Fruit fly (Drosophila melanogaster) whole organism, embryonic: ENCODE results near the gene Roc1b.

ENCODE experiments used
- Adf1 ChIP-seq: fragments of 200-800 bp; sonication (Bioruptor generic); IDR thresholded peaks from 2 replicates; pipeline ENCODE4 v1.3.6; 2022; ENCODE audit warnings: missing biosample characterization, missing genetic modification characterization
- CG10147 ChIP-seq: fragments of 200-800 bp; sonication (Bioruptor generic); optimal IDR thresholded peaks from 2 replicates; lab custom pipeline; 2019; ENCODE audit warnings: missing biosample characterization, mild to moderate bottlenecking, missing genetic modification characterization, moderate library complexity
- CG10565 ChIP-seq: fragments of 200-800 bp; sonication (Bioruptor generic); optimal IDR thresholded peaks from 3 replicates; lab custom pipeline; 2016; ENCODE audit warnings: missing biosample characterization, mild to moderate bottlenecking, missing genetic modification characterization
- CG11695 ChIP-seq: fragments of 200-800 bp; sonication (Bioruptor generic); IDR thresholded peaks from 3 replicates; pipeline ENCODE4 v1.3.6; 2022; ENCODE audit warnings: missing biosample characterization, missing genetic modification characterization
- CG12155 ChIP-seq: fragments of 200-800 bp; sonication (Bioruptor generic); optimal IDR thresholded peaks from 3 replicates; lab custom pipeline; 2016; ENCODE audit warnings: missing biosample characterization, missing genetic modification characterization
- CG13624 ChIP-seq: fragments of 200-800 bp; sonication (Bioruptor generic); optimal IDR thresholded peaks from 2 replicates; lab custom pipeline; 2016; ENCODE audit warnings: missing biosample characterization, missing genetic modification characterization
- CG13894 ChIP-seq: fragments of 200-800 bp; sonication (Bioruptor generic); optimal IDR thresholded peaks from 3 replicates; lab custom pipeline; 2018; ENCODE audit warnings: missing biosample characterization, mild to moderate bottlenecking, missing genetic modification characterization, moderate library complexity
- CG14710 ChIP-seq: fragments of 200-800 bp; sonication (Bioruptor generic); optimal IDR thresholded peaks from 3 replicates; lab custom pipeline; 2019; ENCODE audit warnings: missing biosample characterization, mild to moderate bottlenecking, missing genetic modification characterization, moderate library complexity
- CG16813 ChIP-seq: fragments of 200-800 bp; sonication (Bioruptor generic); IDR thresholded peaks from 3 replicates; pipeline ENCODE4 v1.3.6; 2022; ENCODE audit warnings: missing biosample characterization, missing genetic modification characterization; ENCODE audit not compliant: partially characterized antibody
- CG16863 ChIP-seq: fragments of 200-800 bp; sonication (Bioruptor generic); optimal IDR thresholded peaks from 3 replicates; lab custom pipeline; 2016; ENCODE audit warnings: missing biosample characterization, missing genetic modification characterization
- CG17912 ChIP-seq: fragments of 200-800 bp; sonication (Bioruptor generic); optimal IDR thresholded peaks from 2 replicates; lab custom pipeline; 2018; ENCODE audit warnings: missing biosample characterization, mild to moderate bottlenecking, missing genetic modification characterization
- CG2129 ChIP-seq: fragments of 200-800 bp; sonication (Bioruptor generic); IDR thresholded peaks from 2 replicates; pipeline ENCODE4 v1.3.6; 2022; ENCODE audit warnings: missing biosample characterization, missing genetic modification characterization; ENCODE audit not compliant: partially characterized antibody
- CG4328 ChIP-seq: fragments of 200-800 bp; sonication (Bioruptor generic); optimal IDR thresholded peaks from 3 replicates; lab custom pipeline; 2017; ENCODE audit warnings: missing biosample characterization, missing genetic modification reagents, missing genetic modification characterization
- CG4360 ChIP-seq: fragments of 200-800 bp; sonication (Bioruptor generic); IDR thresholded peaks from 2 replicates; pipeline ENCODE4 v1.3.6; 2022; ENCODE audit warnings: missing biosample characterization, missing genetic modification characterization
- CG4617 ChIP-seq: fragments of 200-800 bp; sonication (Bioruptor generic); optimal IDR thresholded peaks from 3 replicates; lab custom pipeline; 2016; ENCODE audit warnings: missing biosample characterization, missing genetic modification characterization, borderline replicate concordance
- CG8388 ChIP-seq: fragments of 200-800 bp; sonication (Bioruptor generic); optimal IDR thresholded peaks from 2 replicates; lab custom pipeline; 2019; ENCODE audit warnings: missing biosample characterization, mild to moderate bottlenecking, missing genetic modification characterization, moderate library complexity
- CG9797 ChIP-seq: fragments of 200-800 bp; sonication (Bioruptor generic); optimal IDR thresholded peaks from 3 replicates; lab custom pipeline; 2018; ENCODE audit warnings: missing biosample characterization, mild to moderate bottlenecking, missing genetic modification characterization
- D19B ChIP-seq: fragments of 200-800 bp; sonication (Bioruptor generic); optimal IDR thresholded peaks from 2 replicates; lab custom pipeline; 2017; ENCODE audit warnings: missing biosample characterization, mild to moderate bottlenecking, missing genetic modification characterization
- Dp ChIP-seq: fragments of 200-800 bp; sonication (Bioruptor generic); optimal IDR thresholded peaks from 2 replicates; lab custom pipeline; 2018; ENCODE audit warnings: missing biosample characterization, mild to moderate bottlenecking, missing genetic modification characterization, moderate library complexity
- Ets65A ChIP-seq: fragments of 200-800 bp; sonication (Bioruptor generic); peaks from one replicate; lab custom pipeline; 2016; ENCODE audit warnings: missing biosample characterization, missing genetic modification characterization
- Fer2 ChIP-seq: fragments of 200-800 bp; sonication (Bioruptor generic); optimal IDR thresholded peaks from 2 replicates; lab custom pipeline; 2018; ENCODE audit warnings: missing biosample characterization, mild to moderate bottlenecking, missing genetic modification characterization, moderate library complexity
- Fer3 ChIP-seq: fragments of 200-800 bp; sonication (Bioruptor generic); optimal IDR thresholded peaks from 2 replicates; lab custom pipeline; 2018; ENCODE audit warnings: missing biosample characterization, mild to moderate bottlenecking, missing genetic modification characterization, moderate library complexity
- HLH4C ChIP-seq: fragments of 200-800 bp; sonication (Bioruptor generic); IDR thresholded peaks from 3 replicates; pipeline ENCODE4 v1.3.6; 2022; ENCODE audit warnings: missing biosample characterization, missing genetic modification characterization; ENCODE audit not compliant: partially characterized antibody
- Lpt ChIP-seq: fragments of >200 bp; optimal IDR thresholded peaks from 2 replicates; lab custom pipeline; 2018; ENCODE audit warnings: missing biosample characterization, missing genetic modification characterization
- Neu2 ChIP-seq: fragments of 200-800 bp; sonication (Bioruptor generic); optimal IDR thresholded peaks from 3 replicates; lab custom pipeline; 2016; ENCODE audit warnings: missing biosample characterization, missing genetic modification characterization, borderline replicate concordance
- Side ChIP-seq: fragments of 200-800 bp; sonication (Bioruptor generic); optimal IDR thresholded peaks from 2 replicates; lab custom pipeline; 2016; ENCODE audit warnings: missing biosample characterization, missing genetic modification characterization
- Sry-δ ChIP-seq: fragments of 200-800 bp; sonication (Bioruptor generic); optimal IDR thresholded peaks from 2 replicates; lab custom pipeline; 2016; ENCODE audit warnings: missing biosample characterization, missing genetic modification characterization
- bbx ChIP-seq: fragments of 200-800 bp; sonication (Bioruptor generic); IDR thresholded peaks from 2 replicates; pipeline ENCODE4 v1.3.6; 2022; ENCODE audit warnings: missing biosample characterization, missing genetic modification characterization; ENCODE audit not compliant: partially characterized antibody
- caup ChIP-seq: fragments of 200-800 bp; sonication (Bioruptor generic); optimal IDR thresholded peaks from 3 replicates; lab custom pipeline; 2017; ENCODE audit warnings: missing biosample characterization, mild to moderate bottlenecking, missing genetic modification characterization, moderate library complexity; ENCODE audit not compliant: severe bottlenecking
- dati ChIP-seq: fragments of 200-800 bp; sonication (Bioruptor generic); IDR thresholded peaks from 2 replicates; pipeline ENCODE4 v1.3.6; 2022; ENCODE audit warnings: missing biosample characterization, missing genetic modification characterization
- esg ChIP-seq: fragments of 200-800 bp; sonication (Bioruptor generic); conservative IDR thresholded peaks from 2 replicates; pipeline ENCODE4 v1.3.6; 2022; ENCODE audit warnings: missing biosample characterization, missing genetic modification characterization
- ftz-f1 ChIP-seq: fragments of 200-800 bp; sonication (Bioruptor generic); optimal IDR thresholded peaks from 2 replicates; lab custom pipeline; 2016; ENCODE audit warnings: missing biosample characterization, missing genetic modification characterization
- her ChIP-seq: fragments of 200-800 bp; sonication (Bioruptor generic); optimal IDR thresholded peaks from 2 replicates; lab custom pipeline; 2016; ENCODE audit warnings: missing biosample characterization, missing genetic modification characterization
- insv ChIP-seq, 2 experiments: fragments of 200-800 bp; sonication (Bioruptor generic); optimal IDR thresholded peaks; 3 replicates each; lab custom pipeline; 2016 to 2018; ENCODE audit warnings: missing biosample characterization in 2 of 2, missing genetic modification characterization in 2 of 2
- jing ChIP-seq: fragments of 200-800 bp; sonication (Bioruptor generic); optimal IDR thresholded peaks from 2 replicates; lab custom pipeline; 2018; ENCODE audit warnings: missing biosample characterization, mild to moderate bottlenecking, missing genetic modification characterization
- kay ChIP-seq: fragments of 200-800 bp; sonication (Bioruptor generic); optimal IDR thresholded peaks from 2 replicates; lab custom pipeline; 2016; ENCODE audit warnings: missing biosample characterization, missing genetic modification characterization
- knrl ChIP-seq: fragments of 200-800 bp; sonication (Bioruptor generic); IDR thresholded peaks from 3 replicates; pipeline ENCODE4 v1.3.6; 2022; ENCODE audit warnings: missing biosample characterization, missing genetic modification characterization; ENCODE audit not compliant: partially characterized antibody
- lbe ChIP-seq: fragments of 200-800 bp; sonication (Bioruptor generic); optimal IDR thresholded peaks from 2 replicates; lab custom pipeline; 2016; ENCODE audit warnings: missing biosample characterization, mild to moderate bottlenecking, missing genetic modification characterization
- luna ChIP-seq: fragments of 200-800 bp; sonication (Bioruptor generic); optimal IDR thresholded peaks from 2 replicates; lab custom pipeline; 2016; ENCODE audit warnings: missing biosample characterization, missing genetic modification characterization
- onecut ChIP-seq: fragments of 200-800 bp; sonication (Bioruptor generic); IDR thresholded peaks from 2 replicates; pipeline ENCODE4 v1.3.6; 2022; ENCODE audit warnings: missing biosample characterization, missing genetic modification characterization
- ro ChIP-seq: fragments of 200-800 bp; sonication (Bioruptor generic); IDR thresholded peaks from 2 replicates; pipeline ENCODE4 v1.3.6; 2022; ENCODE audit warnings: missing biosample characterization, missing genetic modification characterization
- salm ChIP-seq: fragments of 200-800 bp; sonication (Bioruptor generic); optimal IDR thresholded peaks from 2 replicates; lab custom pipeline; 2018; ENCODE audit warnings: missing biosample characterization, mild to moderate bottlenecking, missing genetic modification characterization
- sens ChIP-seq: fragments of 200-800 bp; sonication (Bioruptor generic); peaks from one replicate; lab custom pipeline; 2016; ENCODE audit warnings: missing biosample characterization, missing genetic modification characterization
- seq ChIP-seq: fragments of 200-800 bp; sonication (Bioruptor generic); IDR thresholded peaks from 2 replicates; pipeline ENCODE4 v1.3.6; 2022; ENCODE audit warnings: missing biosample characterization, missing genetic modification characterization
- sna ChIP-seq: fragments of 200-800 bp; sonication (Bioruptor generic); IDR thresholded peaks from 2 replicates; pipeline ENCODE4 v1.3.6; 2022; ENCODE audit warnings: missing biosample characterization, missing genetic modification characterization; ENCODE audit not compliant: partially characterized antibody
- stwl ChIP-seq: fragments of 200-800 bp; sonication (Bioruptor generic); optimal IDR thresholded peaks from 3 replicates; lab custom pipeline; 2018; ENCODE audit warnings: missing biosample characterization, mild to moderate bottlenecking, missing genetic modification characterization, moderate library complexity
- tna ChIP-seq: fragments of 200-800 bp; sonication (Bioruptor generic); IDR thresholded peaks from 2 replicates; pipeline ENCODE4 v1.3.6; 2022; ENCODE audit warnings: missing biosample characterization, missing genetic modification characterization; ENCODE audit not compliant: partially characterized antibody
- unpg ChIP-seq: fragments of 200-800 bp; sonication (Bioruptor generic); optimal IDR thresholded peaks from 3 replicates; lab custom pipeline; 2018; ENCODE audit warnings: missing biosample characterization, mild to moderate bottlenecking, missing genetic modification characterization, moderate library complexity
- vvl ChIP-seq: fragments of 200-800 bp; sonication (Bioruptor generic); IDR thresholded peaks from 2 replicates; pipeline ENCODE4 v1.3.6; 2022; ENCODE audit warnings: missing biosample characterization, missing genetic modification characterization

Roc1b gene

DNA sequence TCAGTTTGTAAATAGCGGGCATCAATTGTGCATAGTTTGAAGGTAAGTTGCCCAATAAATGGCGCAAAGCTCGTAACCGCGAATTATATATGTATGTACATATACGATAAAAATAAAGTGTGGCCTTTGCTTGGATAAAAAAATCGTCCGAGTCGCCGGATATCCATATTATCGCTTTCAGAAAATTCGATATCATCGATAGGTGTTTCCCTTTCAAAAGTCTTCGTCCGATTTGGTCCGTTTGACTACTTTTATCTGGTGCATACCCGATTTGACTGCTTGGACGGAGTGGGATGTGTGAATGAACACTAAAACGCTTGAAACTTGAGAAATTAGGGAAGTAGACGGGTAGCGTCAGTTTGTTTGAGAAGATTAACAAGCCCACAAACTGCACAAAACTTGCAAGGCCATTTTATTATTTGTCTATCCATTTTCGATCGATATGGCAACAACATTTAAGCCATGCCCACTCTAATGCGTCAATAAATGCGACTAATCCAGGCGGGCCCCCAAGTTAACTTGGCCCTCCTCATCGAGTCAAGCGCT, 28.6 kb upstream of the Roc1b start (continued):
- no peak for TF ChIP-seq CG4360 (GFP tag; lab: Robert Waterston, UW)
- TF ChIP-seq CG12155 (GFP tag; lab: Kevin White, UChicago): no peak
- no peak for TF ChIP-seq ro (GFP tag; lab: Robert Waterston, UW)
- peak; percentile 23 for TF ChIP-seq CG13624
- 0 out of 2 replicates have a peak, but pooled peaks have one; percentile 26 for TF ChIP-seq bbx (GFP tag; lab: Robert Waterston, UW)
- TF ChIP-seq lbe (GFP tag; lab: Kevin White, UChicago): no peak
- peak; percentile 18 for TF ChIP-seq CG9797
- TF ChIP-seq CG16863 (GFP tag; lab: Kevin White, UChicago): no peak
- no peak for TF ChIP-seq CG11695
- TF ChIP-seq caup (GFP tag; lab: Kevin White, UChicago): peak; percentile 63
- peak; percentile 33; the same call in 1 of the 3 replicates for TF ChIP-seq CG16813 (GFP tag; lab: Robert Waterston, UW)
- TF ChIP-seq knrl (GFP tag; lab: Robert Waterston, UW): peak; percentile 42; the same call in 2 of the 3 replicates
- no peak for TF ChIP-seq seq (GFP tag; lab: Robert Waterston, UW)
- TF ChIP-seq HLH4C: peak; percentile 22; the same call in 1 of the 3 replicates
- peak; percentile 83 for TF ChIP-seq stwl (tag; lab: Kevin White, UChicago)
- no peak for TF ChIP-seq Lpt
- TF ChIP-seq CG2129 (GFP tag; lab: Robert Waterston, UW): no peak
- no peak for TF ChIP-seq Adf1
- 0 out of 2 replicates have a peak, but pooled peaks have one; percentile 19 for TF ChIP-seq vvl (GFP tag; lab: Robert Waterston, UW)
- TF ChIP-seq onecut (GFP tag; lab: Robert Waterston, UW): peak; percentile 41; the same call in 1 of the 2 replicates
- TF ChIP-seq sna (GFP tag; lab: Robert Waterston, UW): 0 out of 2 replicates have a peak, but pooled peaks have one; percentile 42
- TF ChIP-seq kay (GFP tag; lab: Kevin White, UChicago): no peak
- TF ChIP-seq Dp (GFP tag; lab: Kevin White, UChicago): peak; percentile 57
- TF ChIP-seq Fer3 (tag; lab: Kevin White, UChicago): peak; percentile 26
- peak; percentile 18 for TF ChIP-seq salm (tag; lab: Kevin White, UChicago)
- TF ChIP-seq CG14710 (tag; lab: Kevin White, UChicago): no peak
- peak; percentile 85 for TF ChIP-seq Ets65A (GFP tag; lab: Kevin White, UChicago)
- TF ChIP-seq CG13894 (tag; lab: Kevin White, UChicago): peak; percentile 69
- peak; percentile 33 for TF ChIP-seq ftz-f1 (GFP tag; lab: Kevin White, UChicago)
- peak; percentile 3 for TF ChIP-seq sens (GFP tag; lab: Kevin White, UChicago)
- no peak for TF ChIP-seq insv (GFP tag; optimal IDR thresholded peaks at IDR 0.05; lab: Kevin White, UChicago)
- TF ChIP-seq tna: peak; percentile 17; the same call in 1 of the 2 replicates
- TF ChIP-seq Sry-δ (GFP tag; lab: Kevin White, UChicago): peak; percentile 41
- no peak for TF ChIP-seq jing (GFP tag; lab: Kevin White, UChicago)
- TF ChIP-seq D19B: no peak
- TF ChIP-seq Side: peak; percentile 16
- no peak for TF ChIP-seq esg (GFP tag; lab: Robert Waterston, UW)
- no peak for TF ChIP-seq luna (GFP tag; lab: Kevin White, UChicago)
- no peak for TF ChIP-seq CG4617 (GFP tag; lab: Kevin White, UChicago)
- TF ChIP-seq CG10147 (GFP tag; lab: Kevin White, UChicago): peak; percentile 22
- TF ChIP-seq CG10565: no peak
- TF ChIP-seq CG17912 (GFP tag; lab: Kevin White, UChicago): no peak
- TF ChIP-seq unpg (GFP tag; lab: Kevin White, UChicago): peak; percentile 19
- peak; percentile 38 for TF ChIP-seq her (GFP tag; lab: Kevin White, UChicago)
- no peak for TF ChIP-seq Neu2 (GFP tag; lab: Kevin White, UChicago)
- TF ChIP-seq CG4328 (GFP tag; lab: Kevin White, UChicago): peak; percentile 27
- no peak for TF ChIP-seq dati (GFP tag; lab: Robert Waterston, UW)
- TF ChIP-seq CG8388 (GFP tag; lab: Kevin White, UChicago): peak; percentile 86
- peak; percentile 3 for TF ChIP-seq Fer2 (tag; lab: Kevin White, UChicago)
